Worm (Caenorhabditis elegans) whole organism, L3 larva: ENCODE measurements around the gene Y82E9BR.9.

Experiments used
- R02D3.7 ChIP-seq: fragments of 150-350 bp; optimal IDR thresholded peaks from 2 replicates; lab custom pipeline; 2014; ENCODE audit warnings: missing biosample characterization, missing genetic modification characterization
- aly-2 ChIP-seq: fragments of 150-350 bp; optimal IDR thresholded peaks from 2 replicates; lab custom pipeline; 2014; ENCODE audit warnings: missing biosample characterization, missing genetic modification characterization
- ama-1 ChIP-seq: fragments of 150-350 bp; optimal IDR thresholded peaks from 2 replicates; lab custom pipeline; 2018
- ceh-82 ChIP-seq: fragments of 150-350 bp; optimal IDR thresholded peaks from 2 replicates; lab custom pipeline; 2014; ENCODE audit warnings: missing biosample characterization, missing genetic modification characterization
- elt-1 ChIP-seq: fragments of 150-350 bp; optimal IDR thresholded peaks from 2 replicates; lab custom pipeline; 2014; ENCODE audit warnings: missing biosample characterization, missing genetic modification characterization
- eor-1 ChIP-seq, 2 experiments: fragments of 150-350 bp; optimal IDR thresholded peaks; 2 replicates each; lab custom pipeline; 2014 to 2018; ENCODE audit warnings: missing biosample characterization in 2 of 2, missing genetic modification characterization in 2 of 2
- mdl-1 ChIP-seq: fragments of 150-350 bp; optimal IDR thresholded peaks from 2 replicates; lab custom pipeline; 2014; ENCODE audit warnings: missing biosample characterization, missing genetic modification characterization
- nhr-11 ChIP-seq: fragments of 150-350 bp; optimal IDR thresholded peaks from 2 replicates; lab custom pipeline; 2014; ENCODE audit warnings: missing biosample characterization, missing genetic modification characterization
- nhr-25 ChIP-seq: sonication (generic microtip); optimal IDR thresholded peaks from 2 replicates; lab custom pipeline; 2017; ENCODE audit warnings: missing biosample characterization, missing genetic modification characterization
- nhr-76 ChIP-seq: fragments of 150-350 bp; sonication (generic microtip); optimal IDR thresholded peaks from 5 replicates; lab custom pipeline; 2014; ENCODE audit warnings: missing biosample characterization, missing genetic modification characterization
- pqm-1 ChIP-seq: fragments of 150-350 bp; optimal IDR thresholded peaks from 2 replicates; lab custom pipeline; 2017; ENCODE audit warnings: missing biosample characterization, missing genetic modification characterization, inconsistent platforms
- skn-1 ChIP-seq: fragments of 150-350 bp; optimal IDR thresholded peaks from 2 replicates; lab custom pipeline; 2014; ENCODE audit warnings: missing biosample characterization, missing genetic modification characterization
- snpc-4 ChIP-seq: fragments of 150-350 bp; optimal IDR thresholded peaks from 2 replicates; lab custom pipeline; 2014; ENCODE audit warnings: missing biosample characterization, missing genetic modification characterization
- unc-62 ChIP-seq: fragments of 150-350 bp; sonication (generic microtip); optimal IDR thresholded peaks from 4 replicates; lab custom pipeline; 2014; ENCODE audit warnings: missing biosample characterization, missing genetic modification reagents, missing genetic modification characterization

- TF ChIP-seq ceh-82 (tag; lab: Kevin White, UChicago) (no peak), skn-1 (tag; lab: Kevin White, UChicago) (no peak), aly-2 (tag; lab: Kevin White, UChicago) (no peak), nhr-11 (tag; lab: Kevin White, UChicago) (no peak), nhr-25 (tag; lab: Kevin White, UChicago) (no peak), unc-62 (no peak), pqm-1 (no peak), mdl-1 (no peak), ama-1 (lab: Kevin White, UChicago) (no peak), R02D3.7 (tag; lab: Kevin White, UChicago) (no peak), elt-1 (no peak), snpc-4 (tag; lab: Kevin White, UChicago) (no peak), nhr-76 (tag; lab: Kevin White, UChicago) (no peak), eor-1 (tag; optimal IDR thresholded peaks at IDR 0.05; lab: Kevin White, UChicago) (no peak)
These were observed 27.7 kb downstream of the Y82E9BR.9 start, which contains the start of gene Y82E9BL.19 for ce11 chrIII:1331894-1332293.
